Worm (Caenorhabditis elegans): ENCODE data around the gene R09F10.8.

- TF ChIP-seq nhr-28 (tag; optimal IDR thresholded peaks at IDR 0.05) (no peak), snpc-4 (tag; optimal IDR thresholded peaks at IDR 0.05) (no peak), lsy-2 (tag; optimal IDR thresholded peaks at IDR 0.05) (no peak), pha-4 (tag; optimal IDR thresholded peaks at IDR 0.05) (no peak), lin-13 (tag; optimal IDR thresholded peaks at IDR 0.05) (no peak), sptf-1 (tag; optimal IDR thresholded peaks at IDR 0.05) (no peak), unc-62 (GFP tag; optimal IDR thresholded peaks at IDR 0.05) (no peak), lin-32 (GFP tag; optimal IDR thresholded peaks at IDR 0.05) (no peak), nhr-237 (tag; optimal IDR thresholded peaks at IDR 0.05) (no peak), ztf-11 (tag; optimal IDR thresholded peaks at IDR 0.05) (no peak), nhr-12 (tag; optimal IDR thresholded peaks at IDR 0.05) (no peak), ces-1 (GFP tag; optimal IDR thresholded peaks at IDR 0.05) (no peak)
Observed at ce11 chrX:8307600-8307999, 18.7 kb downstream of the R09F10.8 start, which contains the start of gene R09F10.5.
